Worm (Caenorhabditis elegans): ENCODE data around the gene K08H10.6.
A peak's percentile ranks its signal among the peaks of the same experiment; 100 is the strongest.

The K08H10.6 gene

DNA sequence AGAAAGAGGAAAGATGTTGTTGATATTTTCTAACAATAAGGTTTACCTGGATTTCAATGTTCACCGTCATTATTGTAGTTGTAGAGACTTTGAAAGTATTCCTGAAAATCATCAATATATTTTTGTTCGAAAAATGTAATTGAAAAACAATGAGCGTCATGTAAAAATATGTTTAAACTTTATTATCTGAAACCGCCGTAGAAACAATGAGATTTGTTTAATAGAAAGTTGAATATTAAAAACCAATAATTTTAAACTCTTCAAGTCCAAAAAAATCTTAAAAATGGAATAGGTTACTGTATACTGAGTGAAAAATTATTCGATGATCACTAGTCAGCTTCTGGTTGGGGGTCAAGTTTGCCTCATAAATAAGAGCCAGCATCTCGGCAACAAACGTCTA lies 37.5 kb downstream of the K08H10.6 start, which contains the start of gene anmt-3:
Gene anmt-3 (minus strand): TSS at position 101 of the 400 bp plus-strand sequence.
- TF ChIP-seq hlh-11 (tag; optimal IDR thresholded peaks at IDR 0.05) (no peak), zfp-2 (tag; optimal IDR thresholded peaks at IDR 0.05) (no peak), dmd-6 (GFP tag; IDR thresholded peaks at IDR 0.05) (no peak), gei-8 (GFP tag; optimal IDR thresholded peaks at IDR 0.05) (no peak), jun-1 (tag; optimal IDR thresholded peaks at IDR 0.05) (no peak), ceh-44 (GFP tag; IDR thresholded peaks at IDR 0.05) (no peak), egl-27 (tag; optimal IDR thresholded peaks at IDR 0.05) (no peak), mxl-3 (GFP tag; optimal IDR thresholded peaks at IDR 0.05) (no peak), hif-1 (tag; optimal IDR thresholded peaks at IDR 0.05) (no peak), lin-1 (GFP tag; IDR thresholded peaks at IDR 0.05) (no peak), daf-8 (GFP tag; IDR thresholded peaks at IDR 0.05) (no peak), tag-97 (GFP tag; IDR thresholded peaks at IDR 0.05) (no peak), nhr-77 (tag; optimal IDR thresholded peaks at IDR 0.05) (no peak), lin-39 (tag; optimal IDR thresholded peaks at IDR 0.05) (no peak), ztf-7 (tag; optimal IDR thresholded peaks at IDR 0.05) (no peak), tra-1 (GFP tag; IDR thresholded peaks at IDR 0.05) (no peak), nhr-28 (tag; optimal IDR thresholded peaks at IDR 0.05) (no peak), dpl-1 (GFP tag; optimal IDR thresholded peaks at IDR 0.05) (no peak), rbr-2 (tag; optimal IDR thresholded peaks at IDR 0.05) (no peak)

DNA sequence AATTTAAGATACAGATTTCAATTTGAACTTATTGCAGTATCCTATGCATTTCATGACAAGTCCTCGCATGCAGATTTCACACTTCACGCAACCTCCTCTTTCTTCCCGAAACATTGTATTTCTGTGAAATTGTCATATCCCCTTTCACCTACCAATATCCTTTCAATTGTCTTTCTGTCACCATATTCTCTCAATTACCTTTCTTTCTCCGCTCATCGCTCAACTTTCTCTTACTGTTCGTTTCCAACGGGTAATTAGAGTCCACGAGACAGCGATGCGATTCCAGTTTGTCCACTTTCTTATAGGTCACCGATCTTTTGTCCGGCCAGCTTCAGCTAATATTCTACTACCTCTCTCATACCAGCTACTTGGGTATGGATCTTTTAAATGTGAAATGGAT lies 43.3 kb downstream of the K08H10.6 start, which contains the start of gene mam-5:
Gene mam-5 (plus strand): TSS at position 304 of the 400 bp plus-strand sequence.
- TF ChIP-seq aha-1 (tag) (peak; percentile 74), nhr-111 (GFP tag; optimal IDR thresholded peaks at IDR 0.05) (no peak), F10B5.3 (tag; optimal IDR thresholded peaks at IDR 0.05) (no peak)

- TF ChIP-seq nhr-28 (tag; optimal IDR thresholded peaks at IDR 0.05) (peak; percentile 53), daf-16 (GFP tag; optimal IDR thresholded peaks at IDR 0.05) (no peak), daf-16 (tag; optimal IDR thresholded peaks at IDR 0.05) (peak; percentile 65), pqm-1 (tag; optimal IDR thresholded peaks at IDR 0.05) (peak; percentile 63), dmd-9 (GFP tag; IDR thresholded peaks at IDR 0.05) (no peak)
Observed at ce11 chrV:9950861-9951260, 44.8 kb downstream of the K08H10.6 start, which contains the start of gene ttr-46. TSS of gene ttr-46 (plus strand) at chrV:9951233.

DNA sequence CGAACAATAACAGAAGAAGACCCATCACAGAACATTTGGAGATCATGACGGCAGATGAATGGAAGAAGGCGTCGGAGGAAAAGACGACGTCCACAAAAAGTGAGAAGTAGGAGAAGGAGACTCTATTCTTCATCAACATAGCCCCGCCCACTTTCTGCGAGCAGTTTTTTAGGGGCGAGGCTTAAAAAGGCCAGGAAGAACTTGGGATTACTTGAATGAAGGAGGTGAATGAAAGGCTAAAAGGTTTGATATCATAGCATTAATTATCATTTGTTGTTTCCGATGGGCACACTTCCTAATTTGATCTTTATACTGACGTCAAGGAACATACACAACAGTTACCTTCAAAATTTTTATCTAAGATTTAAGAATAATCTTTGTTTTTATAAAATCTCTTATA lies 46.9 kb downstream of the K08H10.6 start, which contains the start of gene nlp-58:
Gene nlp-58 (minus strand): TSS at position 101 of the 400 bp plus-strand sequence.
- TF ChIP-seq nhr-102 (tag; optimal IDR thresholded peaks at IDR 0.05) = no peak
- TF ChIP-seq skn-1 (tag; optimal IDR thresholded peaks at IDR 0.05) = no peak
- no peak for TF ChIP-seq ztf-7 (tag; optimal IDR thresholded peaks at IDR 0.05)
- no peak for TF ChIP-seq dve-1 (tag; optimal IDR thresholded peaks at IDR 0.05; ENCODE audit: insufficient read depth)
- no peak for TF ChIP-seq ZK546.5 (tag; optimal IDR thresholded peaks at IDR 0.05)
- no peak for TF ChIP-seq hlh-30 (tag; optimal IDR thresholded peaks at IDR 0.05; ENCODE audit: insufficient read depth)
- TF ChIP-seq tra-1 (GFP tag; IDR thresholded peaks at IDR 0.05) = no peak
- TF ChIP-seq nhr-11 (tag; optimal IDR thresholded peaks at IDR 0.05) = no peak
- no peak for TF ChIP-seq arid-1 (GFP tag; conservative IDR thresholded peaks at IDR 0.05)
- TF ChIP-seq madf-9 (GFP tag; conservative IDR thresholded peaks at IDR 0.05) = no peak
- no peak for TF ChIP-seq unc-62 (GFP tag; optimal IDR thresholded peaks at IDR 0.05 in 1 of 2)
- TF ChIP-seq unc-62 (tag; optimal IDR thresholded peaks at IDR 0.05) = no peak
- TF ChIP-seq daf-8 (GFP tag; IDR thresholded peaks at IDR 0.05) = no peak

ce11 chrV:9944093-9944492 lies 51.6 kb downstream of the K08H10.6 start, which contains the start of gene sre-28:
TSS of gene sre-28 (plus strand) at chrV:9944393.
- no peak for TF ChIP-seq ceh-20 (GFP tag; IDR thresholded peaks at IDR 0.05)
- peak in 1 of 2 experiments; percentile 19 for TF ChIP-seq unc-62 (GFP tag; optimal IDR thresholded peaks at IDR 0.05 in 1 of 2)
- no peak for TF ChIP-seq unc-62 (tag; optimal IDR thresholded peaks at IDR 0.05)
- no peak for TF ChIP-seq ama-1 (optimal IDR thresholded peaks at IDR 0.05)
